Fruit fly (Drosophila melanogaster): ENCODE data around the gene eIF3d1.

DNA sequence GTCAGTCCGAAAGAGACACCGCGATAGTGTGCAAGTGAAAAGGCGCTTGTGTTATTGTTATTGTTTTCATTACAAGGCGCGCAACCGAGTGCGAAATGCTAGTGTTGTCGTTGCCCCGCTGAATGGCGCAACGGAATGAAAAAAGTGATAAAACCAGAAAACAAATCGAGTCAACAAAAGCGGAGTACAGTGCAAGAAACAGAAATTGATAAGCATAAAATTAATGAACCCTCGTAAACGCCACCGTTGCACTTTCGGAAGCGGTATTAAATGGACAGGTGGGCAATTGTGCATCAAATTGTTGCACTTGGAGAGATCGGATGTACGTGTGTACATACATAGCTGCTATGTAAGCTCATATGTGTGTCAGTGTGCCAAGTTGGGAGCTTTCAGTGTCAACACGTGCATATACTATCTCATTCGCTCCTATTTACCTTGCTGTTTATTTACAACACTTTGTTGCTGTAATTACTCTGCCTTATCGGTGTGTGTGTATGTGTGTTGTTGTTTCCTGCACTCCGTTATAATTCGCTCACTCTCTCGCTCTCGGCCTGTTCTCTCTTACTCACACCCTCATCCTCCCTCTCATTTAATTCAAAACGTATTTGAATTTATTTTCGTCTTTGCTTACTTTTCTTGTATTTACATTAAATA, 43.7 kb downstream of the eIF3d1 start:
- no peak for TF ChIP-seq CG9948 (tag; optimal IDR thresholded peaks at IDR 0.05)
- TF ChIP-seq Ets98B (GFP tag; IDR thresholded peaks at IDR 0.05) = peak; percentile 60
- no peak for TF ChIP-seq Pif1A (GFP tag; optimal IDR thresholded peaks at IDR 0.05)
- TF ChIP-seq CG8159 (tag; optimal IDR thresholded peaks at IDR 0.05) = peak; percentile 42
- peak; percentile 41 for TF ChIP-seq CG34367 (tag; optimal IDR thresholded peaks at IDR 0.05)
- TF ChIP-seq EcR (GFP tag; optimal IDR thresholded peaks at IDR 0.05) = peak; percentile 73
- TF ChIP-seq fd96Ca (GFP tag; IDR thresholded peaks at IDR 0.05) = peak; percentile 56
- no peak for TF ChIP-seq CG10348 (GFP tag; IDR thresholded peaks at IDR 0.05)
- peak; percentile 40 for TF ChIP-seq CG8301 (tag; optimal IDR thresholded peaks at IDR 0.05)
- peak; percentile 55; the same call in 1 of the 3 replicates for TF ChIP-seq CG4496 (GFP tag; IDR thresholded peaks at IDR 0.05)
- peak; percentile 23 for TF ChIP-seq CG15710 (tag; optimal IDR thresholded peaks at IDR 0.05)

Data from whole organism, pupa.